Fruit fly (Drosophila melanogaster) whole organism, embryonic: ENCODE measurements around the gene br.

Experiments used
- B-H1 ChIP-seq: fragments of 200-800 bp; sonication (Bioruptor generic); IDR thresholded peaks from 3 replicates; pipeline ENCODE4 v1.3.6; 2022; ENCODE audit warnings: missing biosample characterization, missing genetic modification characterization
- CG11695 ChIP-seq: fragments of 200-800 bp; sonication (Bioruptor generic); IDR thresholded peaks from 3 replicates; pipeline ENCODE4 v1.3.6; 2022; ENCODE audit warnings: missing biosample characterization, missing genetic modification characterization
- CG12071 ChIP-seq: fragments of 200-800 bp; sonication (Bioruptor generic); optimal IDR thresholded peaks from 3 replicates; lab custom pipeline; 2018; ENCODE audit warnings: missing biosample characterization, mild to moderate bottlenecking, missing genetic modification characterization
- CG12104 ChIP-seq: fragments of 200-800 bp; sonication (Bioruptor generic); optimal IDR thresholded peaks from 3 replicates; lab custom pipeline; 2016; ENCODE audit warnings: missing biosample characterization, missing genetic modification characterization
- CG13296 ChIP-seq: fragments of 200-800 bp; sonication (Bioruptor generic); optimal IDR thresholded peaks from 3 replicates; lab custom pipeline; 2018; ENCODE audit warnings: missing biosample characterization, mild to moderate bottlenecking, missing genetic modification characterization
- CG17361 ChIP-seq: fragments of 200-800 bp; sonication (Bioruptor generic); IDR thresholded peaks from 3 replicates; pipeline ENCODE4 v1.3.6; 2022; ENCODE audit warnings: missing biosample characterization, missing genetic modification characterization
- CG17612 ChIP-seq: fragments of 200-800 bp; sonication (Bioruptor generic); IDR thresholded peaks from 2 replicates; pipeline ENCODE4 v1.3.6; 2022; ENCODE audit warnings: missing biosample characterization, missing genetic modification characterization
- CG17829 ChIP-seq: fragments of 200-800 bp; optimal IDR thresholded peaks from 2 replicates; lab custom pipeline; 2019; ENCODE audit warnings: missing biosample characterization, mild to moderate bottlenecking, missing genetic modification characterization, moderate library complexity
- CG18599 ChIP-seq: fragments of 200-800 bp; sonication (Bioruptor generic); optimal IDR thresholded peaks from 3 replicates; lab custom pipeline; 2017; ENCODE audit warnings: missing biosample characterization, missing genetic modification characterization, mild to moderate bottlenecking, moderate library complexity, missing genetic modification reagents
- CG2116 ChIP-seq: fragments of 200-800 bp; sonication (Bioruptor generic); optimal IDR thresholded peaks from 3 replicates; lab custom pipeline; 2018; ENCODE audit warnings: missing biosample characterization, mild to moderate bottlenecking, missing genetic modification characterization
- CG2120 ChIP-seq: fragments of 200-800 bp; sonication (Bioruptor generic); optimal IDR thresholded peaks from 3 replicates; lab custom pipeline; 2016; ENCODE audit warnings: missing biosample characterization, missing genetic modification characterization
- CG31365 ChIP-seq: fragments of 200-800 bp; sonication (Bioruptor generic); optimal IDR thresholded peaks from 2 replicates; lab custom pipeline; 2018; ENCODE audit warnings: missing biosample characterization, mild to moderate bottlenecking, missing genetic modification characterization
- CG3407 ChIP-seq: fragments of 200-800 bp; sonication (Bioruptor generic); optimal IDR thresholded peaks from 2 replicates; lab custom pipeline; 2018; ENCODE audit warnings: missing biosample characterization, mild to moderate bottlenecking, missing genetic modification characterization
- CG6813 ChIP-seq: fragments of 200-800 bp; sonication (Bioruptor generic); optimal IDR thresholded peaks from 2 replicates; lab custom pipeline; 2017; ENCODE audit warnings: missing biosample characterization, missing genetic modification characterization, mild to moderate bottlenecking, moderate library complexity, missing genetic modification reagents
- CrebB ChIP-seq: fragments of 200-800 bp; sonication (Bioruptor generic); optimal IDR thresholded peaks from 3 replicates; lab custom pipeline; 2018; ENCODE audit warnings: missing biosample characterization, mild to moderate bottlenecking, missing genetic modification characterization
- Deaf1 ChIP-seq: fragments of 200-800 bp; optimal IDR thresholded peaks from 3 replicates; lab custom pipeline; 2019; ENCODE audit warnings: missing biosample characterization, mild to moderate bottlenecking, missing genetic modification characterization, moderate library complexity
- Dip2 ChIP-seq: fragments of 200-800 bp; sonication (Bioruptor generic); IDR thresholded peaks from 2 replicates; pipeline ENCODE4 v1.3.6; 2022; ENCODE audit warnings: missing biosample characterization, missing genetic modification characterization
- E2f1 ChIP-seq: fragments of 200-800 bp; sonication (Bioruptor generic); IDR thresholded peaks from 2 replicates; pipeline ENCODE4 v1.3.6; 2022; ENCODE audit warnings: missing biosample characterization, missing genetic modification characterization
- Ets97D ChIP-seq: fragments of 200-800 bp; sonication (Bioruptor generic); optimal IDR thresholded peaks from 3 replicates; lab custom pipeline; 2016; ENCODE audit warnings: missing biosample characterization, missing genetic modification characterization
- GATAe ChIP-seq: fragments of 200-800 bp; sonication (Bioruptor generic); conservative IDR thresholded peaks from 2 replicates; pipeline ENCODE4 v1.3.6; 2022; ENCODE audit warnings: missing biosample characterization, missing genetic modification characterization
- Hey ChIP-seq: fragments of 200-800 bp; sonication (Bioruptor generic); optimal IDR thresholded peaks from 3 replicates; lab custom pipeline; 2018; ENCODE audit warnings: missing biosample characterization, mild to moderate bottlenecking, missing genetic modification characterization
- Lhr ChIP-seq: fragments of 200-800 bp; sonication (Bioruptor generic); optimal IDR thresholded peaks from 3 replicates; lab custom pipeline; 2017; ENCODE audit warnings: mild to moderate bottlenecking, missing biosample characterization, missing genetic modification reagents, missing genetic modification characterization
- MBD-R2 ChIP-seq: fragments of 200-800 bp; sonication (Bioruptor generic); IDR thresholded peaks from 2 replicates; pipeline ENCODE4 v1.3.6; 2022; ENCODE audit warnings: missing biosample characterization, missing genetic modification characterization
- NFAT ChIP-seq: fragments of 200-800 bp; sonication (Bioruptor generic); IDR thresholded peaks from 2 replicates; pipeline ENCODE4 v1.3.6; 2022; ENCODE audit warnings: missing biosample characterization, missing genetic modification characterization
- Nf-YC ChIP-seq: fragments of 200-800 bp; optimal IDR thresholded peaks from 3 replicates; lab custom pipeline; 2019; ENCODE audit warnings: missing biosample characterization, mild to moderate bottlenecking, missing genetic modification characterization, moderate library complexity
- Pdp1 ChIP-seq, 2 experiments: fragments of 200-800 bp; sonication (Bioruptor generic); optimal IDR thresholded peaks; 3 replicates each; lab custom pipeline; 2016; ENCODE audit warnings: missing biosample characterization in 2 of 2, missing genetic modification characterization in 2 of 2, mild to moderate bottlenecking in 1 of 2, moderate library complexity in 1 of 2
- Scr ChIP-seq: fragments of 200-800 bp; sonication (Bioruptor generic); IDR thresholded peaks from 2 replicates; pipeline ENCODE4 v1.3.6; 2022; ENCODE audit warnings: missing biosample characterization, missing genetic modification characterization; ENCODE audit not compliant: partially characterized antibody
- Sry-β ChIP-seq: fragments of 200-800 bp; sonication (Bioruptor generic); optimal IDR thresholded peaks from 2 replicates; lab custom pipeline; 2018; ENCODE audit warnings: missing biosample characterization, mild to moderate bottlenecking, missing genetic modification characterization, moderate library complexity
- Tbp ChIP-seq: fragments of >200 bp; optimal IDR thresholded peaks from 2 replicates; lab custom pipeline; 2018; ENCODE audit warnings: missing biosample characterization, missing genetic modification characterization
- ac ChIP-seq: fragments of 200-800 bp; sonication (Bioruptor generic); optimal IDR thresholded peaks from 3 replicates; lab custom pipeline; 2017; ENCODE audit warnings: missing biosample characterization, mild to moderate bottlenecking, missing genetic modification characterization
- amos ChIP-seq: fragments of 200-800 bp; sonication (Bioruptor generic); IDR thresholded peaks from 2 replicates; pipeline ENCODE4 v1.3.6; 2022; ENCODE audit warnings: missing biosample characterization, missing genetic modification characterization; ENCODE audit not compliant: partially characterized antibody
- az2 ChIP-seq: fragments of 200-800 bp; sonication (Bioruptor generic); optimal IDR thresholded peaks from 3 replicates; lab custom pipeline; 2016; ENCODE audit warnings: missing biosample characterization, missing genetic modification characterization
- br ChIP-seq: fragments of >200 bp; optimal IDR thresholded peaks from 2 replicates; lab custom pipeline; 2017
- crol ChIP-seq: fragments of 200-800 bp; sonication (Bioruptor generic); IDR thresholded peaks from 2 replicates; pipeline ENCODE4 v1.3.6; 2022; ENCODE audit warnings: missing biosample characterization, missing genetic modification characterization
- cwo ChIP-seq: fragments of 200-800 bp; sonication (Bioruptor generic); optimal IDR thresholded peaks from 3 replicates; lab custom pipeline; 2017; ENCODE audit warnings: missing biosample characterization, missing genetic modification characterization, mild to moderate bottlenecking, moderate library complexity, missing genetic modification reagents
- fru ChIP-seq: fragments of >200 bp; optimal IDR thresholded peaks from 2 replicates; lab custom pipeline; 2017
- gsb ChIP-seq: fragments of 200-800 bp; sonication (Bioruptor generic); IDR thresholded peaks from 2 replicates; pipeline ENCODE4 v1.3.6; 2022; ENCODE audit warnings: missing biosample characterization, missing genetic modification characterization
- inv ChIP-seq: fragments of 200-800 bp; sonication (Bioruptor generic); IDR thresholded peaks from 2 replicates; pipeline ENCODE4 v1.3.6; 2022; ENCODE audit warnings: missing biosample characterization, missing genetic modification characterization; ENCODE audit not compliant: partially characterized antibody
- knrl ChIP-seq: fragments of 200-800 bp; sonication (Bioruptor generic); IDR thresholded peaks from 3 replicates; pipeline ENCODE4 v1.3.6; 2022; ENCODE audit warnings: missing biosample characterization, missing genetic modification characterization; ENCODE audit not compliant: partially characterized antibody
- lmd ChIP-seq: fragments of 200-800 bp; sonication (Bioruptor generic); IDR thresholded peaks from 2 replicates; pipeline ENCODE4 v1.3.6; 2022; ENCODE audit warnings: missing biosample characterization, missing genetic modification characterization
- nerfin-2 ChIP-seq: fragments of 200-800 bp; sonication (Bioruptor generic); IDR thresholded peaks from 2 replicates; pipeline ENCODE4 v1.3.6; 2022; ENCODE audit warnings: missing biosample characterization, missing genetic modification characterization; ENCODE audit not compliant: partially characterized antibody
- pfk ChIP-seq: fragments of 200-800 bp; sonication (Bioruptor generic); optimal IDR thresholded peaks from 2 replicates; lab custom pipeline; 2018; ENCODE audit warnings: missing biosample characterization, mild to moderate bottlenecking, missing genetic modification characterization, moderate library complexity
- phol ChIP-seq: fragments of 200-800 bp; sonication (Bioruptor generic); optimal IDR thresholded peaks from 3 replicates; lab custom pipeline; 2018; ENCODE audit warnings: missing biosample characterization, mild to moderate bottlenecking, missing genetic modification characterization, moderate library complexity
- pnt ChIP-seq: fragments of 200-800 bp; sonication (Bioruptor generic); optimal IDR thresholded peaks from 3 replicates; lab custom pipeline; 2016; ENCODE audit warnings: missing biosample characterization, missing genetic modification characterization
- prd ChIP-seq, 3 experiments: fragments of >200 bp in 2 of 3; fragments of 200-800 bp in 1 of 3; sonication (Bioruptor generic) in 1 of 3; optimal IDR thresholded peaks in 2 of 3; IDR thresholded peaks in 1 of 3; 2 replicates in 2 of 3; 3 replicates in 1 of 3; pipeline versions ENCODE4 v1.3.6 to Lab custom; 2017 to 2022; ENCODE audit warnings: missing biosample characterization in 1 of 3, missing genetic modification characterization in 1 of 3
- ranshi ChIP-seq: fragments of 200-800 bp; sonication (Bioruptor generic); IDR thresholded peaks from 2 replicates; pipeline ENCODE4 v1.3.6; 2022; ENCODE audit warnings: missing biosample characterization, missing genetic modification characterization
- sob ChIP-seq: fragments of 200-800 bp; sonication (Bioruptor generic); IDR thresholded peaks from 2 replicates; pipeline ENCODE4 v1.3.6; 2022; ENCODE audit warnings: missing biosample characterization, missing genetic modification characterization
- wor ChIP-seq: fragments of 200-800 bp; sonication (Bioruptor generic); IDR thresholded peaks from 2 replicates; pipeline ENCODE4 v1.3.6; 2022; ENCODE audit warnings: missing biosample characterization, missing genetic modification characterization
- z ChIP-seq: fragments of 200-800 bp; sonication (Bioruptor generic); IDR thresholded peaks from 3 replicates; pipeline ENCODE4 v1.3.6; 2022; ENCODE audit warnings: missing biosample characterization, missing genetic modification characterization

Gene br

DNA sequence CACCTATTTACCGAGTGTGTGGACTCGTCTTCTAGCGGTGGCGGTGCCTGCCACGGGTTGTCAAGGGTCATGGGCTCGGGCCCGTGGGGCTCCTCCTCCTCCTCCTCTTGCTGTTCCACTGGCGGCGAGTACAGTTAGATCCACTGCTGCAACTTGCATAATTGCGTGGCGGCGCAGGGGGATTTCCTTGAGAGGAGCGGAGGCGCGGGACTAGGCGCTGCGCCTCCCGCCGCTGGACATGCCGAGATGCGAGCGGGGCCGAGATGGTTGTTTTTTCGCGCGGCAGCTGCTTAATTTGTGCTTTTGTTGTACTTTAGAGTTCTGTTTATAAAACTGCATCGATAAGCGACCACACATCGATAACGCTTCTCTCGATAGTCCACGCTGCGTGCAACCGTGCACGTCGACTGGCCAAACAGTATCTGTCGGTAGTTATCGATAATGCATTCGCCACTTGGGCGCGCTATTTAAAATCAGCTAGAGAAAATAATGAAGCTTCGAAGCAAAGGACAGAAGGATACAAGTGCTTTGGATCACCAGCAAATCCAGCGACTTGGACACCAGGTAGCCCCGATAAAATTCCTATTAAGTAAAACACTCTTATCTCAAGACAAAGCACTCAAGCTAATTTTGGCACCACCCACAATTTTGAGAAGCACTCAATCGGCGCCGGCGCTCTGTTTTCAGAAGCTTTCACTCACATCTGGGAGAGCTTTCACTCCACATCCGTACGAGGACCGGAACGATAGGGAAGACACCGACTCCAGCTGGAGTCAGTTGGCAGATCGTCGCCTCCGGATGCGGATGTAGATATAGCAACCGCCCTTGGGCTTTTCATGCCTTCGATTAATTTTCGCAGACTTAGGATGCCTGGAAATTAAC is 120.8 kb downstream of the br start, which contains the start of gene a6 (continued):
- no peak for TF ChIP-seq ac
- peak; percentile 82 for TF ChIP-seq Scr
- no peak for TF ChIP-seq CG17612 (GFP tag; lab: Robert Waterston, UW)
- TF ChIP-seq inv (GFP tag; lab: Robert Waterston, UW) = peak; percentile 79
- TF ChIP-seq Lhr (GFP tag; lab: Kevin White, UChicago) = no peak
- TF ChIP-seq Deaf1 = peak; percentile 81
- no peak for TF ChIP-seq CG17361 (GFP tag; lab: Robert Waterston, UW)
- TF ChIP-seq Dip2 = no peak
- no peak for TF ChIP-seq az2 (GFP tag; lab: Kevin White, UChicago)
- no peak for TF ChIP-seq CG31365 (tag; lab: Kevin White, UChicago)
- no peak for TF ChIP-seq br
- no peak for TF ChIP-seq CG13296 (GFP tag; lab: Kevin White, UChicago)
- no peak for TF ChIP-seq CG3407 (GFP tag; lab: Kevin White, UChicago)
- TF ChIP-seq gsb (GFP tag; lab: Robert Waterston, UW) = no peak
- TF ChIP-seq phol (tag; lab: Kevin White, UChicago) = peak; percentile 21
- 0 out of 2 replicates have a peak, but pooled peaks have one; percentile 18 for TF ChIP-seq sob (GFP tag; lab: Robert Waterston, UW)
- peak; percentile 99 for TF ChIP-seq CG2116 (GFP tag; lab: Kevin White, UChicago)
- no peak for TF ChIP-seq ranshi (GFP tag; lab: Robert Waterston, UW)
- peak; percentile 96 for TF ChIP-seq nerfin-2 (GFP tag; lab: Robert Waterston, UW)
- TF ChIP-seq knrl (GFP tag; lab: Robert Waterston, UW) = peak; percentile 82
- TF ChIP-seq fru (lab: Kevin White, UChicago) = no peak
- TF ChIP-seq Sry-β (GFP tag; lab: Kevin White, UChicago) = no peak
- TF ChIP-seq Hey (tag; lab: Kevin White, UChicago) = no peak
- no peak for TF ChIP-seq NFAT (GFP tag; lab: Robert Waterston, UW)
- no peak for TF ChIP-seq CG12071 (GFP tag; lab: Kevin White, UChicago)
- no peak for TF ChIP-seq wor (GFP tag; lab: Robert Waterston, UW)
- no peak for TF ChIP-seq GATAe (GFP tag; lab: Robert Waterston, UW)
- TF ChIP-seq Tbp (GFP tag; lab: Kevin White, UChicago) = no peak
- TF ChIP-seq CrebB (tag; lab: Kevin White, UChicago) = no peak
- TF ChIP-seq CG2120 (GFP tag; lab: Kevin White, UChicago) = no peak
- no peak for TF ChIP-seq prd (optimal IDR thresholded peaks at IDR 0.05; lab: Kevin White, UChicago)
- no peak for TF ChIP-seq prd (GFP tag; IDR thresholded peaks at IDR 0.05; lab: Robert Waterston, UW)
- TF ChIP-seq Ets97D (GFP tag; lab: Kevin White, UChicago) = peak; percentile 66
- TF ChIP-seq CG12104 (GFP tag; lab: Kevin White, UChicago) = no peak
- TF ChIP-seq CG11695 (GFP tag; lab: Robert Waterston, UW) = no peak
- TF ChIP-seq CG18599 (GFP tag; lab: Kevin White, UChicago) = no peak
- no peak for TF ChIP-seq lmd
- TF ChIP-seq crol (GFP tag; lab: Robert Waterston, UW) = no peak
- no peak for TF ChIP-seq pfk (GFP tag; lab: Kevin White, UChicago)
- TF ChIP-seq E2f1 (GFP tag; lab: Robert Waterston, UW) = no peak
- peak; percentile 87 for TF ChIP-seq amos
- TF ChIP-seq cwo = no peak
- no peak for TF ChIP-seq pnt (GFP tag; lab: Kevin White, UChicago)
- TF ChIP-seq MBD-R2 (GFP tag; lab: Robert Waterston, UW) = peak; percentile 72
- peak; percentile 95 for TF ChIP-seq z
- TF ChIP-seq CG6813 (GFP tag; lab: Kevin White, UChicago) = no peak
- peak; percentile 7 for TF ChIP-seq Nf-YC
- TF ChIP-seq CG17829 (tag; lab: Kevin White, UChicago) = peak; percentile 16
- no peak for TF ChIP-seq B-H1 (GFP tag; lab: Robert Waterston, UW)
- TF ChIP-seq Pdp1 (GFP tag; optimal IDR thresholded peaks at IDR 0.05; lab: Kevin White, UChicago) = peak in 1 of 2 experiments; percentile 73
